Fruit fly (Drosophila melanogaster): ENCODE results near the gene CG7102.
A peak's percentile ranks its signal among the peaks of the same experiment; 100 is the strongest.

The CG7102 gene

DNA sequence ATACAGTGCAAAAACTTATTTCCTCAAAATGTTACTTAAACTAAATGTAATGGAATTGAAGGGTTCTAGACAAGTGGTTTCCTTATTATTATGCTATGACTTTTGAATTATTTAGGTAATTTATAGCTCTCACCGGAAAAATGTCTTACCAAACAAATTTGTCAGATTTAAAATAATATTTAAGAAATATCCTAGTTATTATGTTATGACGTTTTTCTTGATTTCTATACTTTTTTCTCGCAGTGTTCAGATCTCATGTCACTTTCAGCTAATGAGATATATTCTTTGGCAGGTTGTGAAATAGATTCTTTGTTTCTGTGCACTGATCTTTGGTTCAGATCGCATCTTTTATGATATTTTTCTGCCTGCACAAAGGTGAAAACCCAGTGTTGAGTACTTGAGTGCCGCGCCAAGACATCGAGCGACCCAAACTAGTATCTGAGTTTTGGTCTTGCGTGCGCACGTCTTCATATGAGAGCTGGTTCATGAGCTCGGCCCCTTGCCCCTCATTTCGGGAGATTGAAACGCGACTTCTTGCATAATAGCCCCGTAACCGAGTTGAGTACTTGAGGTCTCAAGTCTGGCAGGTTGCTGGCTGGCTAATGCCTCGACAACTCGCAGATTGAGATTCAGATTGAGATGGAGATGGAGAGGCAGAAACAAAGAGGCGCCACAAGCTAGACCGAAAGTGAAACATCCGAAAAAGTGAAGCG, 10.6 kb downstream of the CG7102 start (continued):
- TF ChIP-seq esn (GFP tag; optimal IDR thresholded peaks at IDR 0.05), result peak; percentile 50
- peak; percentile 12 for TF ChIP-seq CG32006 (GFP tag; optimal IDR thresholded peaks at IDR 0.05)
- peak in 1 of 2 experiments; percentile 23 for TF ChIP-seq salr (GFP tag; optimal IDR thresholded peaks at IDR 0.05)
- TF ChIP-seq Sox14 (GFP tag; optimal IDR thresholded peaks at IDR 0.05), result peak; percentile 19
- TF ChIP-seq svp (GFP tag), result no peak
- TF ChIP-seq Sox102F (GFP tag; optimal IDR thresholded peaks at IDR 0.05), result peak; percentile 18
- no peak for TF ChIP-seq dac (GFP tag; optimal IDR thresholded peaks at IDR 0.05)
- no peak for TF ChIP-seq CG11902 (GFP tag; optimal IDR thresholded peaks at IDR 0.05)
- no peak for TF ChIP-seq fd85E (GFP tag; optimal IDR thresholded peaks at IDR 0.05)
- TF ChIP-seq CG11294 (GFP tag; IDR thresholded peaks at IDR 0.05), result no peak
- peak; percentile 49 for TF ChIP-seq acj6 (GFP tag; optimal IDR thresholded peaks at IDR 0.05)
- TF ChIP-seq net (GFP tag; optimal IDR thresholded peaks at IDR 0.05), result peak; percentile 33
- peak; percentile 22 for TF ChIP-seq topi (GFP tag; optimal IDR thresholded peaks at IDR 0.05)
- peak; percentile 26 for TF ChIP-seq Smox (GFP tag; optimal IDR thresholded peaks at IDR 0.05)
- no peak for TF ChIP-seq Eip93F (GFP tag; optimal IDR thresholded peaks at IDR 0.05)
- peak; percentile 32 for TF ChIP-seq Blimp-1 (GFP tag; optimal IDR thresholded peaks at IDR 0.05)
- TF ChIP-seq achi (GFP tag; optimal IDR thresholded peaks at IDR 0.05), result peak; percentile 33
- peak; percentile 41 for TF ChIP-seq CG10631 (GFP tag; optimal IDR thresholded peaks at IDR 0.05)
- no peak for TF ChIP-seq Gug (GFP tag; IDR thresholded peaks at IDR 0.05)
- TF ChIP-seq Eip78C (GFP tag), result peak; percentile 90
- TF ChIP-seq CG1621 (tag; optimal IDR thresholded peaks at IDR 0.05), result no peak
- peak; percentile 35 for TF ChIP-seq pdm3 (GFP tag; optimal IDR thresholded peaks at IDR 0.05)
- peak; percentile 42 for TF ChIP-seq CG3919 (GFP tag; optimal IDR thresholded peaks at IDR 0.05)

DNA sequence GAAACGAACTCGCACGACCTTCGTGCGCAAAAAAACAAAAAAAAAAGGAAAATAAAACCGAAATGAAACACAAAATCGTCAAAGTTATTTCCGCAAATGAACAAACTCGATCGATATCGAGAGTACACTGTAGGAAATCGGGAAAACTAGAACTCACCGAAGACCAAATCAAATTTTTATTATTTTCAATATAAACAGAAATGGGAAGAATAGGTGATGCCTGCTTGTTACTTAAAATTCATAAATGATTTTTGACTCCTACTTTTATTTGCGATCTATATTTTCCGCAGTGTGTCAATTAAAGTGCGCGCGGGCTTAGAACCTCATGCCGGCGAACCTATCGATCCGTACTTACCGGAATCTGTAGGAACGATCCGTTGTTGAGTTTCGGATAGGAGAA, 11.6 kb downstream of the CG7102 start:
- TF ChIP-seq Ets96B (tag; optimal IDR thresholded peaks at IDR 0.05), result peak; percentile 17
- peak; percentile 50 for TF ChIP-seq CG8632 (GFP tag; optimal IDR thresholded peaks at IDR 0.05)
- TF ChIP-seq Sox15 (GFP tag; optimal IDR thresholded peaks at IDR 0.05), result peak; percentile 17
- no peak for TF ChIP-seq Hr38 (GFP tag; optimal IDR thresholded peaks at IDR 0.05)
- peak; percentile 51 for TF ChIP-seq topi (GFP tag; optimal IDR thresholded peaks at IDR 0.05)
- TF ChIP-seq cyc (GFP tag; optimal IDR thresholded peaks at IDR 0.05), result peak; percentile 38
- peak; percentile 20 for TF ChIP-seq CG6792 (GFP tag; optimal IDR thresholded peaks at IDR 0.05)
- peak; percentile 12 for TF ChIP-seq CG6808 (GFP tag; optimal IDR thresholded peaks at IDR 0.05)
- TF ChIP-seq CG11762 (GFP tag; optimal IDR thresholded peaks at IDR 0.05; ENCODE audit: insufficient read depth), result peak; percentile 17
- peak; percentile 37 for TF ChIP-seq Smox (GFP tag; optimal IDR thresholded peaks at IDR 0.05)
- TF ChIP-seq CG3032 (tag; optimal IDR thresholded peaks at IDR 0.05), result peak; percentile 35
- peak; percentile 30 for TF ChIP-seq CG34406 (GFP tag; optimal IDR thresholded peaks at IDR 0.05)
- peak; percentile 68; the same call in 2 of the 3 replicates for TF ChIP-seq CG6163 (GFP tag; IDR thresholded peaks at IDR 0.05)
- peak; percentile 34 for TF ChIP-seq CG31627 (GFP tag; optimal IDR thresholded peaks at IDR 0.05)
- peak; percentile 55 for TF ChIP-seq CG3919 (GFP tag; optimal IDR thresholded peaks at IDR 0.05)
- no peak for TF ChIP-seq CG11902 (GFP tag; optimal IDR thresholded peaks at IDR 0.05)
- TF ChIP-seq Eip75B (GFP tag; optimal IDR thresholded peaks at IDR 0.05), result peak; percentile 30
- TF ChIP-seq ss (GFP tag; optimal IDR thresholded peaks at IDR 0.05), result peak in 1 of 2 experiments; percentile 16
- TF ChIP-seq Blimp-1 (GFP tag; optimal IDR thresholded peaks at IDR 0.05), result no peak
- TF ChIP-seq esn (GFP tag; optimal IDR thresholded peaks at IDR 0.05), result peak; percentile 57
- peak; percentile 2 for TF ChIP-seq CG7368 (GFP tag; optimal IDR thresholded peaks at IDR 0.05)
- TF ChIP-seq CG8319 (GFP tag; optimal IDR thresholded peaks at IDR 0.05), result peak; percentile 1
- peak; percentile 37 for TF ChIP-seq achi (GFP tag; optimal IDR thresholded peaks at IDR 0.05)
- peak; percentile 19 for TF ChIP-seq Ets21C (GFP tag; optimal IDR thresholded peaks at IDR 0.05)
- peak; percentile 79 for TF ChIP-seq Eip78C (GFP tag)
- no peak for TF ChIP-seq CG9139 (GFP tag; optimal IDR thresholded peaks at IDR 0.05)
- TF ChIP-seq CG10669 (GFP tag; optimal IDR thresholded peaks at IDR 0.05), result peak; percentile 15
- peak; percentile 27; the same call in 1 of the 2 replicates for TF ChIP-seq CG15336 (GFP tag; IDR thresholded peaks at IDR 0.05)
- no peak for TF ChIP-seq spab (GFP tag; optimal IDR thresholded peaks at IDR 0.05)
- TF ChIP-seq CG6276 (GFP tag; optimal IDR thresholded peaks at IDR 0.05), result no peak
- no peak for TF ChIP-seq Eip93F (GFP tag; optimal IDR thresholded peaks at IDR 0.05)
- no peak for TF ChIP-seq CG8119 (GFP tag; IDR thresholded peaks at IDR 0.05)
- peak; percentile 37 for TF ChIP-seq pdm3 (GFP tag; optimal IDR thresholded peaks at IDR 0.05)
- no peak for TF ChIP-seq CG4318 (GFP tag; optimal IDR thresholded peaks at IDR 0.05)
- TF ChIP-seq Sox14 (GFP tag; optimal IDR thresholded peaks at IDR 0.05), result no peak
- TF ChIP-seq Sox102F (GFP tag; optimal IDR thresholded peaks at IDR 0.05), result peak; percentile 31
- TF ChIP-seq vri (GFP tag; optimal IDR thresholded peaks at IDR 0.05), result peak; percentile 3

All from whole organism, prepupa.